Worm (Caenorhabditis elegans) whole organism, L3 larva: Measurements from ENCODE around the gene Y49F6B.13.

Experiments used
- R02D3.7 ChIP-seq: fragments of 150-350 bp; optimal IDR thresholded peaks from 2 replicates; lab custom pipeline; 2014; ENCODE audit warnings: missing biosample characterization, missing genetic modification characterization
- ZK546.5 ChIP-seq: sonication (generic microtip); optimal IDR thresholded peaks from 2 replicates; lab custom pipeline; 2017; ENCODE audit warnings: missing biosample characterization, missing genetic modification characterization
- aly-2 ChIP-seq: fragments of 150-350 bp; optimal IDR thresholded peaks from 2 replicates; lab custom pipeline; 2014; ENCODE audit warnings: missing biosample characterization, missing genetic modification characterization
- ama-1 ChIP-seq: fragments of 150-350 bp; optimal IDR thresholded peaks from 2 replicates; lab custom pipeline; 2018
- ceh-16 ChIP-seq: sonication (generic microtip); optimal IDR thresholded peaks from 2 replicates; lab custom pipeline; 2017; ENCODE audit warnings: missing biosample characterization, missing genetic modification characterization
- ceh-28 ChIP-seq: fragments of 150-350 bp; optimal IDR thresholded peaks from 2 replicates; lab custom pipeline; 2014; ENCODE audit warnings: missing biosample characterization, missing genetic modification reagents, missing genetic modification characterization
- ceh-82 ChIP-seq: fragments of 150-350 bp; optimal IDR thresholded peaks from 2 replicates; lab custom pipeline; 2014; ENCODE audit warnings: missing biosample characterization, missing genetic modification characterization
- ceh-9 ChIP-seq: sonication (generic microtip); optimal IDR thresholded peaks from 2 replicates; lab custom pipeline; 2018; ENCODE audit warnings: missing biosample characterization, missing genetic modification characterization
- daf-12 ChIP-seq: fragments of 150-350 bp; optimal IDR thresholded peaks from 2 replicates; lab custom pipeline; 2014; ENCODE audit warnings: missing biosample characterization, missing genetic modification reagents, missing genetic modification characterization
- egl-27 ChIP-seq: sonication (generic microtip); optimal IDR thresholded peaks from 4 replicates; lab custom pipeline; 2017; ENCODE audit warnings: missing biosample characterization, missing genetic modification reagents, missing genetic modification characterization
- egl-5 ChIP-seq: fragments of 150-350 bp; optimal IDR thresholded peaks from 2 replicates; lab custom pipeline; 2017; ENCODE audit warnings: missing biosample characterization, missing genetic modification reagents, missing genetic modification characterization, inconsistent platforms
- elt-1 ChIP-seq: fragments of 150-350 bp; optimal IDR thresholded peaks from 2 replicates; lab custom pipeline; 2014; ENCODE audit warnings: missing biosample characterization, missing genetic modification characterization
- elt-2 ChIP-seq: sonication (generic microtip); optimal IDR thresholded peaks from 2 replicates; lab custom pipeline; 2016; ENCODE audit warnings: missing genetic modification reagents, mild to moderate bottlenecking, missing genetic modification characterization, missing compliant biosample characterization
- elt-3 ChIP-seq, 3 experiments: fragments of 150-350 bp in 1 of 3; sonication (generic microtip) in 2 of 3; optimal IDR thresholded peaks; 2 replicates in 2 of 3; 4 replicates in 1 of 3; lab custom pipeline; 2014 to 2017; ENCODE audit warnings: missing biosample characterization in 3 of 3, missing genetic modification characterization in 3 of 3
- eor-1 ChIP-seq, 2 experiments: fragments of 150-350 bp; optimal IDR thresholded peaks; 2 replicates each; lab custom pipeline; 2014 to 2018; ENCODE audit warnings: missing biosample characterization in 2 of 2, missing genetic modification characterization in 2 of 2
- fkh-10 ChIP-seq: sonication (generic microtip); optimal IDR thresholded peaks from 2 replicates; lab custom pipeline; 2017; ENCODE audit warnings: missing biosample characterization, missing genetic modification reagents, missing genetic modification characterization
- fkh-2 ChIP-seq: fragments of 150-350 bp; optimal IDR thresholded peaks from 2 replicates; lab custom pipeline; 2014; ENCODE audit warnings: missing biosample characterization, missing genetic modification reagents, missing genetic modification characterization
- fos-1 ChIP-seq: fragments of 150-350 bp; optimal IDR thresholded peaks from 2 replicates; lab custom pipeline; 2014; ENCODE audit warnings: missing biosample characterization, missing genetic modification characterization
- hmg-11 ChIP-seq: sonication (generic microtip); optimal IDR thresholded peaks from 2 replicates; lab custom pipeline; 2016; ENCODE audit warnings: missing genetic modification characterization, missing compliant biosample characterization
- jun-1 ChIP-seq: fragments of 150-350 bp; optimal IDR thresholded peaks from 2 replicates; lab custom pipeline; 2014; ENCODE audit warnings: missing biosample characterization, missing genetic modification reagents, missing genetic modification characterization
- lin-15B ChIP-seq: fragments of 150-350 bp; optimal IDR thresholded peaks from 2 replicates; lab custom pipeline; 2014; ENCODE audit warnings: missing biosample characterization, missing genetic modification characterization
- lin-39 ChIP-seq: fragments of 150-350 bp; optimal IDR thresholded peaks from 2 replicates; lab custom pipeline; 2018; ENCODE audit warnings: missing biosample characterization, missing genetic modification reagents, missing genetic modification characterization
- lsy-12 ChIP-seq: sonication (generic microtip); optimal IDR thresholded peaks from 2 replicates; lab custom pipeline; 2016; ENCODE audit warnings: mild to moderate bottlenecking, missing genetic modification characterization, missing compliant biosample characterization
- mdl-1 ChIP-seq: fragments of 150-350 bp; optimal IDR thresholded peaks from 2 replicates; lab custom pipeline; 2014; ENCODE audit warnings: missing biosample characterization, missing genetic modification characterization
- mml-1 ChIP-seq: fragments of 150-350 bp; sonication (generic microtip); optimal IDR thresholded peaks from 3 replicates; lab custom pipeline; 2014; ENCODE audit warnings: missing biosample characterization, missing genetic modification characterization
- nfya-1 ChIP-seq: sonication (generic microtip); optimal IDR thresholded peaks from 2 replicates; lab custom pipeline; 2017; ENCODE audit warnings: missing genetic modification characterization, mild to moderate bottlenecking, missing compliant biosample characterization, antibody characterized with exemption, moderate library complexity; ENCODE audit not compliant: insufficient read depth
- nhr-11 ChIP-seq: fragments of 150-350 bp; optimal IDR thresholded peaks from 2 replicates; lab custom pipeline; 2014; ENCODE audit warnings: missing biosample characterization, missing genetic modification characterization
- nhr-12 ChIP-seq: fragments of 150-350 bp; optimal IDR thresholded peaks from 2 replicates; lab custom pipeline; 2014; ENCODE audit warnings: missing biosample characterization, missing genetic modification characterization
- nhr-23 ChIP-seq: fragments of 150-350 bp; optimal IDR thresholded peaks from 2 replicates; lab custom pipeline; 2014; ENCODE audit warnings: missing biosample characterization, missing genetic modification reagents, missing genetic modification characterization
- nhr-237 ChIP-seq: fragments of 150-350 bp; optimal IDR thresholded peaks from 2 replicates; lab custom pipeline; 2014; ENCODE audit warnings: missing biosample characterization, missing genetic modification characterization
- nhr-25 ChIP-seq: sonication (generic microtip); optimal IDR thresholded peaks from 2 replicates; lab custom pipeline; 2017; ENCODE audit warnings: missing biosample characterization, missing genetic modification characterization
- nhr-28 ChIP-seq: fragments of 150-350 bp; optimal IDR thresholded peaks from 2 replicates; lab custom pipeline; 2014; ENCODE audit warnings: missing biosample characterization, missing genetic modification characterization
- nhr-43 ChIP-seq: sonication (generic microtip); optimal IDR thresholded peaks from 2 replicates; lab custom pipeline; 2016; ENCODE audit warnings: mild to moderate bottlenecking, missing genetic modification characterization, missing compliant biosample characterization; ENCODE audit not compliant: poor library complexity, severe bottlenecking
- nhr-67 ChIP-seq: fragments of 150-350 bp; optimal IDR thresholded peaks from 2 replicates; lab custom pipeline; 2014; ENCODE audit warnings: missing biosample characterization, missing genetic modification characterization
- nhr-76 ChIP-seq: fragments of 150-350 bp; sonication (generic microtip); optimal IDR thresholded peaks from 5 replicates; lab custom pipeline; 2014; ENCODE audit warnings: missing biosample characterization, missing genetic modification characterization
- nhr-77 ChIP-seq: fragments of 150-350 bp; optimal IDR thresholded peaks from 2 replicates; lab custom pipeline; 2014; ENCODE audit warnings: missing biosample characterization, missing genetic modification characterization
- pha-4 ChIP-seq: fragments of 150-350 bp; optimal IDR thresholded peaks from 2 replicates; lab custom pipeline; 2014; ENCODE audit warnings: missing biosample characterization, missing genetic modification reagents, missing genetic modification characterization
- pqm-1 ChIP-seq: fragments of 150-350 bp; optimal IDR thresholded peaks from 2 replicates; lab custom pipeline; 2017; ENCODE audit warnings: missing biosample characterization, missing genetic modification characterization, inconsistent platforms
- sea-2 ChIP-seq: fragments of 150-350 bp; sonication (generic microtip); optimal IDR thresholded peaks from 4 replicates; lab custom pipeline; 2014; ENCODE audit warnings: missing biosample characterization, missing genetic modification reagents, missing genetic modification characterization
- skn-1 ChIP-seq: fragments of 150-350 bp; optimal IDR thresholded peaks from 2 replicates; lab custom pipeline; 2014; ENCODE audit warnings: missing biosample characterization, missing genetic modification characterization
- snpc-4 ChIP-seq: fragments of 150-350 bp; optimal IDR thresholded peaks from 2 replicates; lab custom pipeline; 2014; ENCODE audit warnings: missing biosample characterization, missing genetic modification characterization
- tbx-2 ChIP-seq: sonication (generic microtip); optimal IDR thresholded peaks from 2 replicates; lab custom pipeline; 2016; ENCODE audit warnings: mild to moderate bottlenecking, missing genetic modification characterization, missing compliant biosample characterization
- unc-39 ChIP-seq: sonication (generic microtip); optimal IDR thresholded peaks from 4 replicates; lab custom pipeline; 2017; ENCODE audit warnings: missing biosample characterization, missing genetic modification characterization
- unc-62 ChIP-seq: fragments of 150-350 bp; sonication (generic microtip); optimal IDR thresholded peaks from 4 replicates; lab custom pipeline; 2014; ENCODE audit warnings: missing biosample characterization, missing genetic modification reagents, missing genetic modification characterization
- zag-1 ChIP-seq: fragments of 150-350 bp; optimal IDR thresholded peaks from 2 replicates; lab custom pipeline; 2014; ENCODE audit warnings: missing biosample characterization, missing genetic modification characterization
- ztf-11 ChIP-seq: fragments of 150-350 bp; optimal IDR thresholded peaks from 2 replicates; lab custom pipeline; 2014; ENCODE audit warnings: missing biosample characterization, missing genetic modification characterization
- ztf-4 ChIP-seq: fragments of 150-350 bp; optimal IDR thresholded peaks from 2 replicates; lab custom pipeline; 2014; ENCODE audit warnings: missing biosample characterization, missing genetic modification characterization

Gene Y49F6B.13

DNA sequence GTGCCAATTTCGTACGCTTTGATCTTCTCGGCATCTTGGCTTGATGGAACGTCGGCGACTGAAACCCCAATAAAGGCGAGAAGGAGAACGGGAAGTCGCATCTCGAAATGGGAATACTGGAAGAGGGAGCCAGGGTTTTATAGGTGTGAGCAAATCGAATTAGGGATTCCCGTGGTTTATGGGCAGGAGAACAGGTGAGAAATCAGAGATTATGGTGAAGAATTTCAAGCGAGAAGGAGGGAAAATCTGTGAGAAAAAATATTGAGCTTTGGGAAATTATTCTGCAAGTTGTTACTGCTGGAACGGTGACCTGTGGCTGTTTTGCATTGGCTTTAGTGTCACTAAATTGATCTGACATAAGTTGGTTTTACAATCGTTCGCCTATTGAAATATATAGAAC, at the start of gene Y49F6B.13:
TSS of gene Y49F6B.13 (minus strand) at position 101 of the 400 bp plus-strand sequence.
- no peak for TF ChIP-seq sea-2 (GFP tag; lab: Kevin White, UChicago)
- TF ChIP-seq nhr-77 (tag; lab: Kevin White, UChicago) = no peak
- TF ChIP-seq lin-39 (tag; lab: Kevin White, UChicago) = no peak
- no peak for TF ChIP-seq mml-1
- no peak for TF ChIP-seq eor-1 (tag; optimal IDR thresholded peaks at IDR 0.05; lab: Kevin White, UChicago)
- no peak for TF ChIP-seq hmg-11 (tag; lab: Kevin White, UChicago)
- no peak for TF ChIP-seq nhr-23 (tag; lab: Kevin White, UChicago)
- no peak for TF ChIP-seq ceh-9 (tag; lab: Kevin White, UChicago)
- TF ChIP-seq nhr-237 (tag; lab: Kevin White, UChicago) = no peak
- TF ChIP-seq nfya-1 (tag; lab: Kevin White, UChicago) = no peak
- no peak for TF ChIP-seq nhr-76 (tag; lab: Kevin White, UChicago)
- no peak for TF ChIP-seq ama-1
- TF ChIP-seq unc-39 (tag; lab: Kevin White, UChicago) = no peak
- no peak for TF ChIP-seq tbx-2
- no peak for TF ChIP-seq ceh-28 (tag; lab: Kevin White, UChicago)
- TF ChIP-seq, all 47 proteins: peak for 0

ce11 chrII:3518961-3519544, 47.5 kb upstream of the Y49F6B.13 start, which contains the start of gene clec-126:
TSS of gene clec-126 (plus strand) at chrII:3519494.
- TF ChIP-seq nhr-76 (tag; lab: Kevin White, UChicago) (no peak), sea-2 (GFP tag; lab: Kevin White, UChicago) (no peak), nhr-12 (no peak), tbx-2 (peak; percentile 69), lin-15B (peak; percentile 51), nhr-23 (tag; lab: Kevin White, UChicago) (peak; percentile 45), egl-27 (tag; lab: Kevin White, UChicago) (peak; percentile 72), lsy-12 (tag; lab: Kevin White, UChicago) (peak; percentile 79), unc-62 (no peak), nhr-43 (tag; lab: Kevin White, UChicago) (peak; percentile 39), fos-1 (tag; lab: Kevin White, UChicago) (no peak), nfya-1 (tag; lab: Kevin White, UChicago) (peak; percentile 87), mml-1 (no peak), unc-39 (tag; lab: Kevin White, UChicago) (no peak), pqm-1 (tag; lab: Kevin White, UChicago) (peak; percentile 21), hmg-11 (tag; lab: Kevin White, UChicago) (peak; percentile 71), lin-39 (tag; lab: Kevin White, UChicago) (peak; percentile 76), egl-5 (tag; lab: Kevin White, UChicago) (peak; percentile 70), nhr-11 (tag; lab: Kevin White, UChicago) (no peak), R02D3.7 (tag; lab: Kevin White, UChicago) (peak; percentile 17), ceh-16 (tag; lab: Kevin White, UChicago) (peak; percentile 61), zag-1 (tag; lab: Kevin White, UChicago) (no peak), aly-2 (tag; lab: Kevin White, UChicago) (no peak), jun-1 (peak; percentile 58), fkh-10 (GFP tag; lab: Kevin White, UChicago) (no peak), nhr-237 (tag; lab: Kevin White, UChicago) (no peak), ceh-82 (peak; percentile 19), ama-1 (peak; percentile 55), nhr-28 (tag; lab: Kevin White, UChicago) (no peak), elt-2 (peak; percentile 78), ceh-9 (tag; lab: Kevin White, UChicago) (no peak), fkh-2 (tag; lab: Kevin White, UChicago) (no peak), ztf-11 (tag; lab: Kevin White, UChicago) (no peak), ZK546.5 (tag; lab: Kevin White, UChicago) (no peak), elt-1 (tag; lab: Kevin White, UChicago) (no peak), nhr-67 (tag; lab: Kevin White, UChicago) (no peak), snpc-4 (tag; lab: Kevin White, UChicago) (peak; percentile 29), eor-1 (tag; optimal IDR thresholded peaks at IDR 0.05; lab: Kevin White, UChicago) (no peak), mdl-1 (tag; lab: Kevin White, UChicago) (no peak), elt-3 (tag; optimal IDR thresholded peaks at IDR 0.05; lab: Kevin White, UChicago) (peak in 1 of 3 experiments; percentile 10), ceh-28 (tag; lab: Kevin White, UChicago) (peak; percentile 18), nhr-77 (tag; lab: Kevin White, UChicago) (no peak), ztf-4 (tag; lab: Kevin White, UChicago) (peak; percentile 49), nhr-25 (tag; lab: Kevin White, UChicago) (peak; percentile 76), skn-1 (tag; lab: Kevin White, UChicago) (peak; percentile 21), pha-4 (tag; lab: Kevin White, UChicago) (peak; percentile 59), daf-12 (tag; lab: Kevin White, UChicago) (no peak)
